Fruit fly (Drosophila melanogaster): ENCODE measurements around the gene Kah.

The Kah gene

DNA sequence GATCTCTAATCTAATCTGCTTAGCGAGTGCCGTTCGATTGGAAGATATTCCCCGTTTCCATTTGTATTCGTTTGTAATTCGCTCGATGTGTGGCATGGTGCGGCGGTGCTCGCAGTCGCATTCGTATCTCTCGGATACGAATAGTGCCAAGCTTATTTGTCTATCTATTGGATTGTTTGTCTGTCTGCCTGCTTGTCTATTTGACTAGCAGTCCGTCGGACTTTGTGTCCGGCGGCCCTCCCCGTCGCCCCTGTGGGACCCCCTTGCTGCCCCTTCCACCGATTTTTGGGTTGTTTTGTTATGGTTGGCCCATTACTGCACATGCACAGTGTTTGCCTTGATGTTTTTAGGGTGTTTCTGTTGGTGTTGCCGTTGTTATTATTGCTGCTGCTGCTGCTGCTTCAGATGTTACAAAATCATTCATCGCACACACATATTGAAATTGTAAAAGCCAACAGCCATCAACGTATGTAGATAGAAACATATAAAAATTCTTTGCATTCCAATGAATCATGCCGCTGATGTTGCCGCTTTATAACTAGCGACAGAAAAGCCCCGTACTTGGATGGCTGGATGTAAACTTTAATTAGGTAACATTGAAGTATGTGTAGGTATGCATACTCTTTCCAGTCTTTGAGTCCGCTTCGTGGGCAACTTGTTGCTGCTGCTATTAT, 25.8 kb upstream of the Kah start:
- TF ChIP-seq foxo (GFP tag; optimal IDR thresholded peaks at IDR 0.05) (no peak), psq (GFP tag; optimal IDR thresholded peaks at IDR 0.05) (no peak), Dfd (GFP tag; optimal IDR thresholded peaks at IDR 0.05) (peak; percentile 35), GATAd (GFP tag; optimal IDR thresholded peaks at IDR 0.05) (no peak)

- TF ChIP-seq Rel (GFP tag; optimal IDR thresholded peaks at IDR 0.05) (no peak), Rel (tag; optimal IDR thresholded peaks at IDR 0.05) (no peak), dmrt93B (GFP tag; optimal IDR thresholded peaks at IDR 0.05) (no peak), woc (GFP tag; optimal IDR thresholded peaks at IDR 0.05) (no peak), N (GFP tag; optimal IDR thresholded peaks at IDR 0.05) (no peak), Sp1 (GFP tag; optimal IDR thresholded peaks at IDR 0.05) (no peak), lola (GFP tag; optimal IDR thresholded peaks at IDR 0.05) (no peak), Hr78 (GFP tag; optimal IDR thresholded peaks at IDR 0.05) (no peak), Jra (GFP tag; optimal IDR thresholded peaks at IDR 0.05) (no peak), CrebA (GFP tag; optimal IDR thresholded peaks at IDR 0.05; ENCODE audit: borderline replicate concordance) (no peak), h (GFP tag; optimal IDR thresholded peaks at IDR 0.05) (peak; percentile 15), br (GFP tag; optimal IDR thresholded peaks at IDR 0.05) (no peak), brk (GFP tag; optimal IDR thresholded peaks at IDR 0.05) (no peak), sv (GFP tag; optimal IDR thresholded peaks at IDR 0.05) (peak; percentile 10), CG9705 (GFP tag; optimal IDR thresholded peaks at IDR 0.05) (no peak), Hr83 (GFP tag; optimal IDR thresholded peaks at IDR 0.05; ENCODE audit: poor library complexity, severe bottlenecking) (no peak), Hnf4 (GFP tag; optimal IDR thresholded peaks at IDR 0.05) (no peak), dl (GFP tag; optimal IDR thresholded peaks at IDR 0.05; ENCODE audit: insufficient read depth in 1 of 2, partially characterized antibody in 2 of 2) (no peak), fru (GFP tag; optimal IDR thresholded peaks at IDR 0.05) (peak; percentile 21), Mio (GFP tag; optimal IDR thresholded peaks at IDR 0.05) (no peak), rgr (GFP tag; optimal IDR thresholded peaks at IDR 0.05) (peak; percentile 9), Myc (optimal IDR thresholded peaks at IDR 0.05) (no peak), usp (GFP tag; optimal IDR thresholded peaks at IDR 0.05) (no peak), tai (GFP tag; optimal IDR thresholded peaks at IDR 0.05) (no peak), Dfd (GFP tag; optimal IDR thresholded peaks at IDR 0.05) (no peak), jim (GFP tag; optimal IDR thresholded peaks at IDR 0.05) (no peak), dsf (GFP tag; optimal IDR thresholded peaks at IDR 0.05; ENCODE audit: borderline replicate concordance) (no peak), sage (GFP tag; optimal IDR thresholded peaks at IDR 0.05) (no peak), foxo (GFP tag; optimal IDR thresholded peaks at IDR 0.05) (peak in 1 of 2 experiments; percentile 19)
Measured at dm6 chr3L:613578-614300, 24.7 kb upstream of the Kah start.

- TF ChIP-seq Hr83 (GFP tag; optimal IDR thresholded peaks at IDR 0.05; ENCODE audit: poor library complexity, severe bottlenecking) (no peak), dl (GFP tag; optimal IDR thresholded peaks at IDR 0.05; ENCODE audit: insufficient read depth in 1 of 2, partially characterized antibody in 2 of 2) (no peak), h (GFP tag; optimal IDR thresholded peaks at IDR 0.05) (peak; percentile 47), lola (GFP tag; optimal IDR thresholded peaks at IDR 0.05) (no peak), psq (GFP tag; optimal IDR thresholded peaks at IDR 0.05) (peak; percentile 37), OdsH (GFP tag; optimal IDR thresholded peaks at IDR 0.05) (no peak), Myc (optimal IDR thresholded peaks at IDR 0.05) (no peak), HLH106 (tag; optimal IDR thresholded peaks at IDR 0.05) (peak; percentile 71), Vsx2 (GFP tag; optimal IDR thresholded peaks at IDR 0.05; ENCODE audit: partially characterized antibody) (no peak), CrebA (GFP tag; optimal IDR thresholded peaks at IDR 0.05; ENCODE audit: borderline replicate concordance) (no peak), pan (optimal IDR thresholded peaks at IDR 0.05) (no peak), Dif (GFP tag; optimal IDR thresholded peaks at IDR 0.05; ENCODE audit: partially characterized antibody) (no peak), GATAd (GFP tag; optimal IDR thresholded peaks at IDR 0.05) (no peak), Abd-B (GFP tag; optimal IDR thresholded peaks at IDR 0.05) (no peak), sage (GFP tag; optimal IDR thresholded peaks at IDR 0.05) (no peak), Sp1 (GFP tag; optimal IDR thresholded peaks at IDR 0.05) (peak; percentile 62), ey (GFP tag; optimal IDR thresholded peaks at IDR 0.05) (peak; percentile 19), CG9705 (GFP tag; optimal IDR thresholded peaks at IDR 0.05) (peak; percentile 57), rgr (GFP tag; optimal IDR thresholded peaks at IDR 0.05) (peak; percentile 46), woc (GFP tag; optimal IDR thresholded peaks at IDR 0.05) (no peak), foxo (GFP tag; optimal IDR thresholded peaks at IDR 0.05) (peak in 1 of 2 experiments; percentile 53), Dfd (GFP tag; optimal IDR thresholded peaks at IDR 0.05) (no peak), brk (GFP tag; optimal IDR thresholded peaks at IDR 0.05) (no peak), sv (GFP tag; optimal IDR thresholded peaks at IDR 0.05) (peak; percentile 11), usp (GFP tag; optimal IDR thresholded peaks at IDR 0.05) (no peak), dsf (GFP tag; optimal IDR thresholded peaks at IDR 0.05; ENCODE audit: borderline replicate concordance) (no peak), jim (GFP tag; optimal IDR thresholded peaks at IDR 0.05) (no peak), Rel (GFP tag; optimal IDR thresholded peaks at IDR 0.05) (no peak), Rel (tag; optimal IDR thresholded peaks at IDR 0.05) (peak; percentile 7), Mio (GFP tag; optimal IDR thresholded peaks at IDR 0.05) (no peak), tai (GFP tag; optimal IDR thresholded peaks at IDR 0.05) (no peak), fru (GFP tag; optimal IDR thresholded peaks at IDR 0.05) (peak; percentile 58), Hr78 (GFP tag; optimal IDR thresholded peaks at IDR 0.05) (no peak), br (GFP tag; optimal IDR thresholded peaks at IDR 0.05) (peak; percentile 14)
Measured at dm6 chr3L:611639-612611, 22.9 kb upstream of the Kah start.
